Worm (Caenorhabditis elegans): ENCODE data around the gene Y57G11C.33.

ce11 chrIV:14658927-14659326, 2.0 kb downstream of the Y57G11C.33 start:
- no peak for TF ChIP-seq egl-27 (tag; optimal IDR thresholded peaks at IDR 0.05)
- no peak for TF ChIP-seq nhr-76 (tag; optimal IDR thresholded peaks at IDR 0.05)
- no peak for TF ChIP-seq nhr-11 (tag; optimal IDR thresholded peaks at IDR 0.05)
- TF ChIP-seq pha-4 (tag; optimal IDR thresholded peaks at IDR 0.05): no peak
- no peak for TF ChIP-seq sea-2 (GFP tag; optimal IDR thresholded peaks at IDR 0.05)
- TF ChIP-seq nhr-77 (tag; optimal IDR thresholded peaks at IDR 0.05): no peak

All from whole organism, L3 larva.